Fruit fly (Drosophila melanogaster) Kc167 (cell line): ENCODE measurements around the gene Lim3.

Experiments used
- Myc ChIP-seq: fragments of >200 bp; optimal IDR thresholded peaks from 2 replicates; lab custom pipeline; 2017; ENCODE audit warnings: missing external identifiers
- Sin3A ChIP-seq: fragments of >200 bp; optimal IDR thresholded peaks from 2 replicates; lab custom pipeline; 2018; ENCODE audit warnings: missing external identifiers
- h ChIP-seq: fragments of >200 bp; optimal IDR thresholded peaks from 3 replicates; lab custom pipeline; 2018; ENCODE audit warnings: missing external identifiers
- insv ChIP-seq: fragments of >200 bp; optimal IDR thresholded peaks from 3 replicates; lab custom pipeline; 2018; ENCODE audit warnings: missing external identifiers
- psq ChIP-seq: fragments of >200 bp; optimal IDR thresholded peaks from 2 replicates; lab custom pipeline; 2017; ENCODE audit warnings: missing external identifiers
- ttk ChIP-seq: sonication (Bioruptor generic); optimal IDR thresholded peaks from 2 replicates; lab custom pipeline; 2017; ENCODE audit warnings: missing external identifiers

- TF ChIP-seq Myc (lab: Kevin White, UChicago) (no peak), ttk (no peak), psq (lab: Kevin White, UChicago) (no peak), insv (no peak), Sin3A (lab: Kevin White, UChicago) (no peak), h (no peak)
These were observed 24.9 kb downstream of the Lim3 start for dm6 chr2L:19083320-19083764.
